Fruit fly (Drosophila melanogaster): ENCODE results near the gene Unc-76.

Gene Unc-76

dm6 chrX:2134226-2134880, 53.9 kb downstream of the Unc-76 start (continued):
- TF ChIP-seq gcm2 (GFP tag; optimal IDR thresholded peaks at IDR 0.05) (no peak), sens-2 (GFP tag; IDR thresholded peaks at IDR 0.05) (no peak), zf30C (GFP tag; optimal IDR thresholded peaks at IDR 0.05) (no peak), CG11247 (GFP tag; IDR thresholded peaks at IDR 0.05) (peak; percentile 49; the same call in 1 of the 2 replicates), CG10147 (GFP tag; optimal IDR thresholded peaks at IDR 0.05) (peak; percentile 55), CG7271 (tag; optimal IDR thresholded peaks at IDR 0.05) (peak; percentile 30), sens (GFP tag) (peak; percentile 96), btn (GFP tag; optimal IDR thresholded peaks at IDR 0.05) (peak; percentile 9), wor (GFP tag; IDR thresholded peaks at IDR 0.05) (no peak), CG6854 (GFP tag; optimal IDR thresholded peaks at IDR 0.05) (peak; percentile 28), insv (GFP tag; optimal IDR thresholded peaks at IDR 0.05) (no peak), prd (optimal IDR thresholded peaks at IDR 0.05) (no peak), prd (GFP tag; IDR thresholded peaks at IDR 0.05) (peak; percentile 78), stwl (tag; optimal IDR thresholded peaks at IDR 0.05) (no peak), so (GFP tag; IDR thresholded peaks at IDR 0.05) (0 out of 3 replicates have a peak, but pooled peaks have one; percentile 35), CG6654 (GFP tag; optimal IDR thresholded peaks at IDR 0.05) (peak; percentile 58), crc (GFP tag; optimal IDR thresholded peaks at IDR 0.05) (peak; percentile 54), BEAF-32 (GFP tag; optimal IDR thresholded peaks at IDR 0.05) (no peak), Max (GFP tag; optimal IDR thresholded peaks at IDR 0.05) (peak; percentile 36), Trl (optimal IDR thresholded peaks at IDR 0.05) (no peak), Trl (GFP tag; optimal IDR thresholded peaks at IDR 0.05) (peak; percentile 43), otp (GFP tag; IDR thresholded peaks at IDR 0.05) (peak; percentile 49; the same call in 1 of the 3 replicates), NC2α (GFP tag; optimal IDR thresholded peaks at IDR 0.05) (peak; percentile 27), CoRest (tag; optimal IDR thresholded peaks at IDR 0.05) (peak; percentile 68), dpn (GFP tag; optimal IDR thresholded peaks at IDR 0.05) (peak; percentile 54 to 57), CG15269 (tag; optimal IDR thresholded peaks at IDR 0.05) (peak; percentile 63), fd3F (GFP tag; optimal IDR thresholded peaks at IDR 0.05) (peak; percentile 25), CG6272 (GFP tag; IDR thresholded peaks at IDR 0.05) (no peak), vnd (GFP tag; IDR thresholded peaks at IDR 0.05; ENCODE audit: partially characterized antibody) (no peak), Tbp (GFP tag; optimal IDR thresholded peaks at IDR 0.05) (no peak), CG9437 (GFP tag; optimal IDR thresholded peaks at IDR 0.05) (peak; percentile 25), CG6175 (GFP tag; IDR thresholded peaks at IDR 0.05) (0 out of 3 replicates have a peak, but pooled peaks have one; percentile 17), ERR (GFP tag; optimal IDR thresholded peaks at IDR 0.05) (peak; percentile 32), Med (GFP tag) (peak; percentile 90), abd-A (tag; optimal IDR thresholded peaks at IDR 0.05) (peak; percentile 70), Awh (GFP tag; IDR thresholded peaks at IDR 0.05) (peak; percentile 74), sr (GFP tag; IDR thresholded peaks at IDR 0.05) (no peak), CG10979 (tag; optimal IDR thresholded peaks at IDR 0.05) (peak; percentile 81), disco-r (GFP tag; optimal IDR thresholded peaks at IDR 0.05) (no peak), Side (GFP tag; optimal IDR thresholded peaks at IDR 0.05) (peak; percentile 42), twi (tag; optimal IDR thresholded peaks at IDR 0.05) (peak; percentile 7), fd102C (GFP tag; optimal IDR thresholded peaks at IDR 0.05) (no peak), CG16779 (GFP tag; IDR thresholded peaks at IDR 0.05) (no peak), psq (GFP tag; optimal IDR thresholded peaks at IDR 0.05) (no peak), CG8359 (GFP tag; optimal IDR thresholded peaks at IDR 0.05; ENCODE audit: borderline replicate concordance) (peak; percentile 60), CG5180 (GFP tag; optimal IDR thresholded peaks at IDR 0.05) (peak; percentile 54), stc (GFP tag; IDR thresholded peaks at IDR 0.05) (peak; percentile 74), Oli (tag; optimal IDR thresholded peaks at IDR 0.05) (peak; percentile 75), gsb (GFP tag; IDR thresholded peaks at IDR 0.05) (peak; percentile 18; the same call in 1 of the 2 replicates), CG2116 (GFP tag; optimal IDR thresholded peaks at IDR 0.05) (peak; percentile 7)
